Worm (Caenorhabditis elegans): ENCODE measurements around the gene str-74.

Gene str-74

DNA sequence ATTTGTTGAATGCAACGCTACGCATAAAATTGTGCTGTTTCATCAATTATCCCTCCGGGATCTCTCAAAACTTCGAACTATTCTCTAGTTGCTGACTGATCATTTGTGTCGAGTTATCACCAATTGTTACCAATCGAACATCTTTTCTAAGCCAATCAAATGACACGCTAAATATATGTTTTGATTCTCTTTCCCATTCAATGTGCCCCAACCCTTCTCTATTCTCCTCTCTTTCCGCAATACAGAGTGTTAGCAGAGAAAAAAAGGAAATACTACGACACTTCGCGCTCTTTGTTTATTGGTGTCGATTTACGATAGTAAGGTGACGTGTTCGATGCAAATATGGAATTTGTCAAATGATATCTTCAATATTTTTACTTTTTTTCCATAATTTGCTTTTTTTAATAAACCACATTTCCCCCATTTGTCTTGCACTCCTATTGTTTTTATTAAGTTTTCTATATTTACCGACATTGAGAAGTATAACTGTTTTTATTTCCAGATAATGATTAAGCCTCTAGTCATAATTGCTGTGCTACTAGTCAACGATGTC is 43.6 kb downstream of the str-74 start, which contains the start of gene nucb-1 (continued):
- no peak for TF ChIP-seq skn-1 (tag; optimal IDR thresholded peaks at IDR 0.05)
- peak; percentile 25 for TF ChIP-seq elt-2 (tag; optimal IDR thresholded peaks at IDR 0.05)
- TF ChIP-seq ces-1 (GFP tag; optimal IDR thresholded peaks at IDR 0.05) = no peak
- no peak for TF ChIP-seq ama-1 (optimal IDR thresholded peaks at IDR 0.05)
- TF ChIP-seq ztf-4 (tag; optimal IDR thresholded peaks at IDR 0.05) = no peak

ce11 chrX:10194327-10195096 is 46.3 kb downstream of the str-74 start, which contains the start of gene myrf-2:
Gene myrf-2, minus strand, starts transcription at chrX:10194377.
- TF ChIP-seq ztf-11 (tag; optimal IDR thresholded peaks at IDR 0.05) (no peak), pax-3 (tag; optimal IDR thresholded peaks at IDR 0.05) (no peak), unc-98 (GFP tag; IDR thresholded peaks at IDR 0.05) (no peak), nhr-85 (tag) (peak; percentile 90), ces-1 (GFP tag; optimal IDR thresholded peaks at IDR 0.05) (no peak), lir-3 (tag; optimal IDR thresholded peaks at IDR 0.05; ENCODE audit: poor library complexity) (no peak), rnt-1 (tag; optimal IDR thresholded peaks at IDR 0.05) (no peak), snu-23 (GFP tag; optimal IDR thresholded peaks at IDR 0.05) (peak; percentile 47), C04F5.9 (tag; optimal IDR thresholded peaks at IDR 0.05) (no peak), vab-15 (tag; optimal IDR thresholded peaks at IDR 0.05) (no peak), ceh-63 (GFP tag; optimal IDR thresholded peaks at IDR 0.05) (no peak), mep-1 (tag; optimal IDR thresholded peaks at IDR 0.05) (peak; percentile 47), nhr-84 (tag; optimal IDR thresholded peaks at IDR 0.05) (no peak), lin-14 (GFP tag; optimal IDR thresholded peaks at IDR 0.05) (peak; percentile 89), efl-1 (optimal IDR thresholded peaks at IDR 0.05) (no peak), efl-1 (GFP tag; optimal IDR thresholded peaks at IDR 0.05 in 1 of 2) (no peak), zag-1 (tag; optimal IDR thresholded peaks at IDR 0.05) (no peak), fos-1 (tag; optimal IDR thresholded peaks at IDR 0.05) (no peak), nhr-20 (tag; optimal IDR thresholded peaks at IDR 0.05) (peak; percentile 59), aha-1 (tag; optimal IDR thresholded peaks at IDR 0.05) (no peak), skn-1 (tag; optimal IDR thresholded peaks at IDR 0.05) (no peak), hlh-17 (GFP tag; optimal IDR thresholded peaks at IDR 0.05; ENCODE audit: borderline replicate concordance) (no peak), aly-2 (tag; optimal IDR thresholded peaks at IDR 0.05) (no peak), ets-5 (GFP tag; IDR thresholded peaks at IDR 0.05) (no peak), nhr-11 (tag; optimal IDR thresholded peaks at IDR 0.05) (no peak), fkh-10 (GFP tag; optimal IDR thresholded peaks at IDR 0.05) (no peak), alr-1 (tag; optimal IDR thresholded peaks at IDR 0.05; ENCODE audit: borderline replicate concordance) (no peak), unc-86 (tag; optimal IDR thresholded peaks at IDR 0.05) (no peak), xbp-1 (tag; optimal IDR thresholded peaks at IDR 0.05) (peak; percentile 33), elt-3 (tag; optimal IDR thresholded peaks at IDR 0.05) (peak in 2 of 6 experiments; percentile 30 to 58), nhr-12 (tag; optimal IDR thresholded peaks at IDR 0.05) (no peak), mdl-1 (tag; optimal IDR thresholded peaks at IDR 0.05) (no peak), lsy-2 (tag; optimal IDR thresholded peaks at IDR 0.05) (peak in 1 of 2 experiments; percentile 20), ceh-88 (GFP tag; IDR thresholded peaks at IDR 0.05) (no peak), pqm-1 (tag; optimal IDR thresholded peaks at IDR 0.05) (no peak), nhr-71 (tag; optimal IDR thresholded peaks at IDR 0.05) (peak; percentile 36), dpl-1 (GFP tag; optimal IDR thresholded peaks at IDR 0.05) (no peak), nhr-77 (tag; optimal IDR thresholded peaks at IDR 0.05) (no peak), pag-3 (tag; optimal IDR thresholded peaks at IDR 0.05; ENCODE audit: borderline replicate concordance, insufficient read depth) (peak; percentile 87), unc-62 (GFP tag; optimal IDR thresholded peaks at IDR 0.05) (no peak), dsc-1 (tag; optimal IDR thresholded peaks at IDR 0.05) (no peak), swsn-7 (tag; optimal IDR thresholded peaks at IDR 0.05) (peak; percentile 1), blmp-1 (tag; optimal IDR thresholded peaks at IDR 0.05) (peak; percentile 89), grh-1 (GFP tag; IDR thresholded peaks at IDR 0.05) (peak; percentile 91), sox-4 (tag; optimal IDR thresholded peaks at IDR 0.05) (no peak), efl-3 (GFP tag; optimal IDR thresholded peaks at IDR 0.05) (no peak)
